Fruit fly (Drosophila melanogaster) Kc167 (cell line): ENCODE data around the gene CG2983.

Source experiments
- h ChIP-seq: fragments of >200 bp; optimal IDR thresholded peaks from 3 replicates; lab custom pipeline; 2018; ENCODE audit warnings: missing external identifiers
- insv ChIP-seq: fragments of >200 bp; optimal IDR thresholded peaks from 3 replicates; lab custom pipeline; 2018; ENCODE audit warnings: missing external identifiers
- psq ChIP-seq: fragments of >200 bp; optimal IDR thresholded peaks from 2 replicates; lab custom pipeline; 2017; ENCODE audit warnings: missing external identifiers

dm6 chr2L:2887760-2888600 is 40.5 kb downstream of the CG2983 start:
- TF ChIP-seq h (lab: Kevin White, UChicago) (no peak), insv (lab: Kevin White, UChicago) (no peak), psq (lab: Kevin White, UChicago) (no peak)
